Fruit fly (Drosophila melanogaster) whole organism, pupa: ENCODE results near the gene CG7706.

Experiments
- CG10348 ChIP-seq: fragments of 200-800 bp; sonication (Bioruptor generic); IDR thresholded peaks from 2 replicates; pipeline ENCODE4 v1.3.6; 2022; ENCODE audit warnings: missing biosample characterization, missing genetic modification characterization
- CG12605 ChIP-seq: fragments of 200-800 bp; sonication (Bioruptor generic); IDR thresholded peaks from 2 replicates; pipeline ENCODE4 v1.3.6; 2022; ENCODE audit warnings: missing biosample characterization, missing genetic modification characterization
- CG13204 ChIP-seq: fragments of 200-800 bp; sonication (Bioruptor generic); optimal IDR thresholded peaks from 2 replicates; lab custom pipeline; 2018; ENCODE audit warnings: missing biosample characterization, mild to moderate bottlenecking, missing genetic modification characterization, moderate library complexity
- CG14655 ChIP-seq: fragments of 200-800 bp; sonication (Bioruptor generic); optimal IDR thresholded peaks from 3 replicates; lab custom pipeline; 2017; ENCODE audit warnings: mild to moderate bottlenecking, missing biosample characterization, missing genetic modification reagents, missing genetic modification characterization
- CG15710 ChIP-seq: fragments of 200-800 bp; sonication (Bioruptor generic); optimal IDR thresholded peaks from 2 replicates; lab custom pipeline; 2018; ENCODE audit warnings: missing biosample characterization, mild to moderate bottlenecking, missing genetic modification characterization, moderate library complexity
- CG17806 ChIP-seq: fragments of 200-800 bp; sonication (Bioruptor generic); optimal IDR thresholded peaks from 2 replicates; lab custom pipeline; 2018; ENCODE audit warnings: missing biosample characterization, mild to moderate bottlenecking, missing genetic modification characterization, moderate library complexity
- CG32121 ChIP-seq: fragments of 200-800 bp; sonication (Bioruptor generic); IDR thresholded peaks from 2 replicates; pipeline ENCODE4 v1.3.6; 2022; ENCODE audit warnings: missing biosample characterization, missing genetic modification characterization
- CG34367 ChIP-seq: fragments of 200-800 bp; sonication (Bioruptor generic); optimal IDR thresholded peaks from 2 replicates; lab custom pipeline; 2018; ENCODE audit warnings: missing biosample characterization, mild to moderate bottlenecking, missing genetic modification characterization
- CG4496 ChIP-seq: fragments of 200-800 bp; sonication (Bioruptor generic); IDR thresholded peaks from 3 replicates; pipeline ENCODE4 v1.3.6; 2022; ENCODE audit warnings: missing biosample characterization, missing genetic modification characterization
- CG8159 ChIP-seq: fragments of 200-800 bp; sonication (Bioruptor generic); optimal IDR thresholded peaks from 3 replicates; lab custom pipeline; 2018; ENCODE audit warnings: missing biosample characterization, mild to moderate bottlenecking, missing genetic modification characterization, moderate library complexity
- CG8301 ChIP-seq: fragments of 200-800 bp; sonication (Bioruptor generic); optimal IDR thresholded peaks from 2 replicates; lab custom pipeline; 2018; ENCODE audit warnings: missing biosample characterization, mild to moderate bottlenecking, missing genetic modification characterization
- CG9948 ChIP-seq: fragments of 200-800 bp; sonication (Bioruptor generic); optimal IDR thresholded peaks from 2 replicates; lab custom pipeline; 2018; ENCODE audit warnings: missing biosample characterization, mild to moderate bottlenecking, missing genetic modification characterization, moderate library complexity
- D1 ChIP-seq: fragments of 200-800 bp; sonication (Bioruptor generic); optimal IDR thresholded peaks from 2 replicates; lab custom pipeline; 2018; ENCODE audit warnings: missing biosample characterization, mild to moderate bottlenecking, missing genetic modification characterization, moderate library complexity
- EcR ChIP-seq: fragments of 200-800 bp; sonication (Bioruptor generic); optimal IDR thresholded peaks from 3 replicates; lab custom pipeline; 2019; ENCODE audit warnings: missing biosample characterization, missing genetic modification characterization, mild to moderate bottlenecking, moderate library complexity, missing genetic modification reagents
- Ets98B ChIP-seq: fragments of 200-800 bp; sonication (Bioruptor generic); IDR thresholded peaks from 2 replicates; pipeline ENCODE4 v1.3.6; 2022; ENCODE audit warnings: missing biosample characterization, missing genetic modification characterization
- Pif1A ChIP-seq: fragments of 200-800 bp; sonication (Bioruptor generic); optimal IDR thresholded peaks from 3 replicates; lab custom pipeline; 2016; ENCODE audit warnings: missing biosample characterization, missing genetic modification characterization
- Pif1B ChIP-seq: fragments of 200-800 bp; sonication (Bioruptor generic); optimal IDR thresholded peaks from 3 replicates; lab custom pipeline; 2016; ENCODE audit warnings: missing biosample characterization, missing genetic modification characterization
- Snoo ChIP-seq: fragments of 200-800 bp; sonication (Bioruptor generic); optimal IDR thresholded peaks from 3 replicates; lab custom pipeline; 2017; ENCODE audit warnings: missing biosample characterization, mild to moderate bottlenecking, missing genetic modification characterization, inconsistent platforms
- fd96Ca ChIP-seq: fragments of 200-800 bp; sonication (Bioruptor generic); IDR thresholded peaks from 3 replicates; pipeline ENCODE4 v1.3.6; 2022; ENCODE audit warnings: missing biosample characterization, missing genetic modification characterization
- gl ChIP-seq: fragments of 200-800 bp; sonication (Bioruptor generic); optimal IDR thresholded peaks from 2 replicates; lab custom pipeline; 2018; ENCODE audit warnings: missing biosample characterization, mild to moderate bottlenecking, missing genetic modification characterization
- rn ChIP-seq: fragments of 200-800 bp; sonication (Bioruptor generic); IDR thresholded peaks from 2 replicates; pipeline ENCODE4 v1.3.6; 2022; ENCODE audit warnings: missing biosample characterization, missing genetic modification characterization

The CG7706 gene

DNA sequence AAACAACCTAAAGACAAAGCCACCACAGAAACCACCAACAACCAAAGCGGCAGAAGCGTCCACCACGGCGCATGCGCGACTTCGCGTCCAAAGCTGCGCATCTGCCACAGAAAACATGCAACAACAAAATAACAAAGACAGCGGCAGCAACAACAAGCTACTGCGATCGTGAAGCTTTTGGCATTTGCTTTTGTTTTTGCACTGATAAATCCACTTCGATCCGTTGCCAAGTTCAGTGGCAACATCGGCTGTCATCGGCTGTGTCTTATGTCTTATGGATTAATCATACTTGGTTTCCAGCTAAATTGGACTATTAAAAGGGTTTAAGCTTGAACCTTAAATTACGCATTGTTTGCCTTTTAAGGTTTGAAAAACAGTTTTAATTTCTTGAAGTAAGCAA lies 15.0 kb downstream of the CG7706 start, which contains the start of gene Muc91C:
TSS of gene Muc91C (minus strand) at position 101 of the 400 bp plus-strand sequence.
- no peak for TF ChIP-seq CG8159 (tag; lab: Kevin White, UChicago)
- no peak for TF ChIP-seq CG15710
- no peak for TF ChIP-seq CG8301 (tag; lab: Kevin White, UChicago)
- no peak for TF ChIP-seq D1 (tag; lab: Kevin White, UChicago)
- no peak for TF ChIP-seq CG4496 (GFP tag; lab: Robert Waterston, UW)
- TF ChIP-seq CG34367 (tag; lab: Kevin White, UChicago) = no peak
- TF ChIP-seq Snoo (tag; lab: Kevin White, UChicago) = no peak
- TF ChIP-seq gl (tag; lab: Kevin White, UChicago) = no peak
- no peak for TF ChIP-seq Ets98B
- TF ChIP-seq CG10348 (GFP tag; lab: Robert Waterston, UW) = no peak
- no peak for TF ChIP-seq EcR
- TF ChIP-seq rn (GFP tag; lab: Robert Waterston, UW) = no peak
- TF ChIP-seq fd96Ca (GFP tag; lab: Robert Waterston, UW) = no peak
- no peak for TF ChIP-seq Pif1A (GFP tag; lab: Kevin White, UChicago)
- TF ChIP-seq Pif1B (GFP tag; lab: Kevin White, UChicago) = no peak
- no peak for TF ChIP-seq CG32121 (GFP tag; lab: Robert Waterston, UW)
- no peak for TF ChIP-seq CG12605
- no peak for TF ChIP-seq CG17806 (tag; lab: Kevin White, UChicago)

DNA sequence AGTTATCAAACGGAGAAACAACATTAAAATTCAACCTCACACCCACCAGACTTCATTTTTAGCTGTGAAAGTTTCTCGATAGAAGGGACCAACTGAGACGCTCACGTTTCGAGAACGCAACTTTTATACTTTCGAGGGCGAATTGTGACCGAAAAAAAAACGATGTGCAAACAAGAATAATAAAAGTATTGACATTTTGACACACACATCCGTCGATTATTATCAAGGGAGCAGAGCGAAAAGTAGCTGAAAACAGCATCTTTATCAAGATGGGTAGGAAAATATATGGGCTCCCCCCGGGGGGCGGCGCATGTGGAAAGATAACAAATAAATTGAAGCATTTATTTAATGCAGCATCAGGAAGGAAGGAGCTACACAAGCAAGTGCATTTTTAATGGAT lies 16.0 kb downstream of the CG7706 start, which contains the start of gene CG14300:
TSS of gene CG14300 (minus strand) at position 101 of the 400 bp plus-strand sequence.
- TF ChIP-seq CG17806 (tag; lab: Kevin White, UChicago) (no peak), Snoo (tag; lab: Kevin White, UChicago) (no peak), Ets98B (no peak), CG8301 (tag; lab: Kevin White, UChicago) (no peak), CG15710 (no peak)

DNA sequence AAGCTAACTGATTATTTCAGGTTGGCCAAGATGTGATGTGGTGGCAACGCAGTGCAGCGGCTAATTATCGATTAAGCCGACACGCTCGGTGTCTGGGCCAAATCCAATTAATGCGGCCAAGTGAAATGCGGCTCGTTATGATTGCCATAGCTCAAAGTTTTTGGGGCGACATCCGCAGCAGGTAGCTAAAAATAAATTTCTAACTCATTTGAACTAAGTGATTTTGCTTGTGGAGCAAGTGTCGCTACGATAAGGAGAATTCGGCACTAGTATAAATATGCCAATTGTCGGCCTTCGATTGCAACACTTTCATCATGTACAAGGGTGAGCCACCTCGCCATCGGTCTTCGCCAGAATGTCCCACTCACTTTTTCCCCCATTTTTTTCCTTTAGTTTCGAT lies 17.3 kb downstream of the CG7706 start, which contains the start of gene CG34282:
TSS of gene CG34282 (plus strand) at position 301 of the 400 bp plus-strand sequence.
- no peak for TF ChIP-seq Pif1A (GFP tag; lab: Kevin White, UChicago)
- TF ChIP-seq rn (GFP tag; lab: Robert Waterston, UW) = no peak
- TF ChIP-seq CG8301 (tag; lab: Kevin White, UChicago) = no peak

DNA sequence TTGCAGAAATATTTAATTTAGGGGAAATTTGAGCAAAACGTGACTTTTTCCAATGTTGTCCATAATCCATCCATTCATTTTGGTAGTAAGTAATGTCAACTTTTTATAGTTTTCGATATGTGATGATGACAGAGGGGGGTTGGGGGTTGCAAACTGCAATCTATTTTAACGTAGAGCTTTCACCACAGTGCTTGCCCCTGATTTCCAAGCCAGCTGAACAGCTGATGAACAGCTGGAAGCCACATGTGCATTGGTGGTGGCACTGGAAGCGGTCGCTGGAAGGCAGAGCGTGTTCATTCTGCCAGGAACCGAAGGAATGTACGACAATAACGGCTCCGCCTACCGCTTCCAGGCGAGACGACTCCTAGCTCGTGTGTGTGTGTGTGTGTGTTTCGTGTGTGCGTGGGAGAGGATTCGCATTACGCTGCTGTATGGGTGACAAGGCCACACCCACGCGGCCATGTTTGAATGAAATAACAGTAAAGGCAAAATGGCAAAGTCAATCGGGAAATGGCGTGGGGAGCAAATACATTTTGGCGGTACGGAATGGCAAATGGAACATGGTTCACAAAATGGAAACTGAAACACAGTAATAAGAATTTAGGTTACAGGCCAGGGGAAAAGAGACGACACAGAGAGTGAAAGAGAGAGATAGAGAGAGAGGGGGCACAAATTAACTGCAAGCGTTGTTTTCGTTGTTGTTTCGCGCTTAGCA lies 21.4 kb downstream of the CG7706 start:
- TF ChIP-seq Pif1A (GFP tag; lab: Kevin White, UChicago) (no peak), CG4496 (GFP tag; lab: Robert Waterston, UW) (no peak), CG32121 (GFP tag; lab: Robert Waterston, UW) (no peak), CG34367 (tag; lab: Kevin White, UChicago) (no peak), CG8301 (tag; lab: Kevin White, UChicago) (no peak), CG13204 (GFP tag; lab: Kevin White, UChicago) (no peak), CG9948 (no peak), EcR (no peak), CG14655 (GFP tag; lab: Kevin White, UChicago) (no peak), CG10348 (GFP tag; lab: Robert Waterston, UW) (no peak), gl (tag; lab: Kevin White, UChicago) (no peak), Snoo (tag; lab: Kevin White, UChicago) (no peak), CG17806 (tag; lab: Kevin White, UChicago) (no peak)

DNA sequence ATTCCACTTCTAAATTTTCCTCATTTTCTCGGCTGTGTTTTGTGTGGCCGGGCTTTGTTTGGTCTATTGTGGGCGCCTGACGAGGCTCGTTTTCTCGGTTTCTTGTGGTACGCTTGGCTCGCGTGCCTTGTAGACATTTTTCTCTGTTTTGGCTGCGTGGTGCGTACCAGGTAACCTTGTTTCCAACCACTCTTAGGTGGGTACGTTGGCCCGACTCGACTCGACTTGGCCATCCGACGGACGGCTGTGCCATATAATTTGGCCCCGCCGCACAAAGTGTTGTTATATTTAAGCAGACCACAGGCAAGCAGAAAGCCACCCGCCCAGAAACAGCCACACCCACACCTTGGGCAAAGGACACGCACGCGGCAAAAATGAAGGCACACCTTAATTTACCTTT lies 25.9 kb downstream of the CG7706 start:
- TF ChIP-seq CG13204 (GFP tag; lab: Kevin White, UChicago) (no peak), Pif1B (GFP tag; lab: Kevin White, UChicago) (no peak), CG32121 (GFP tag; lab: Robert Waterston, UW) (no peak), D1 (tag; lab: Kevin White, UChicago) (no peak), CG8159 (tag; lab: Kevin White, UChicago) (no peak), rn (GFP tag; lab: Robert Waterston, UW) (no peak), gl (tag; lab: Kevin White, UChicago) (no peak), fd96Ca (GFP tag; lab: Robert Waterston, UW) (no peak), Pif1A (GFP tag; lab: Kevin White, UChicago) (no peak), EcR (no peak), CG9948 (no peak), CG8301 (tag; lab: Kevin White, UChicago) (no peak), Ets98B (no peak), CG17806 (tag; lab: Kevin White, UChicago) (no peak)

DNA sequence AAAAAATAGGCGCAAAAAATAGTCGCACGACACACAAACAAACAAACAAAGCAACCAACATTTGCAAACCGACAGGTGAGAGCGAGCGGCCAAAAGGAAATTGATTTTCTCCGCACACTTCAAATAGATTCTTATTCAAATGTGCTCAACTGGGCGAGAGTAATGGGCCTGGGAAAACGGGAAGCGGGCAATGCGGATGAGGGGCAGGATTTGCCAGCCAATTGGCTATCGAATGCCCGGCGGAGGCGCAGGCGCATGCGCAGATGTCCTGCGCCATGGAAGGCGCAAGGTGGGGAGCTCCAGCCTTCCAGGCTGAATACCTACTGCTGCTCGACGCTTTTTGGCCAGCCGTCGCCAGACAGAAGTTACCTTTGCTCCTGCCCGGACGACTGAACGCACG lies 27.5 kb downstream of the CG7706 start, which contains the start of the genes ChAT and VAChT:
TSS of gene ChAT (plus strand) at position 352 of the 400 bp plus-strand sequence.
TSS of gene VAChT (plus strand) at position 352 of the 400 bp plus-strand sequence.
- no peak for TF ChIP-seq Snoo (tag; lab: Kevin White, UChicago)
